Worm (Caenorhabditis elegans) whole organism, young adult: ENCODE data around the gene F25E5.5.

Source experiments
- lin-54 ChIP-seq: fragments of 200-800 bp; sonication (Bioruptor generic); optimal IDR thresholded peaks from 2 replicates; lab custom pipeline; 2018; ENCODE audit warnings: mild to moderate bottlenecking, missing genetic modification characterization, missing compliant biosample characterization
- lsl-1 ChIP-seq: fragments of 200-800 bp; sonication (Bioruptor generic); optimal IDR thresholded peaks from 2 replicates; lab custom pipeline; 2018; ENCODE audit warnings: mild to moderate bottlenecking, missing genetic modification characterization, moderate library complexity, missing compliant biosample characterization
- madf-3 ChIP-seq: fragments of 200-800 bp; sonication (Bioruptor generic); IDR thresholded peaks from 2 replicates; pipeline ENCODE4 v1.3.6; 2022; ENCODE audit warnings: missing genetic modification reagents, missing genetic modification characterization, missing compliant biosample characterization
- mcd-1 ChIP-seq: fragments of 200-800 bp; sonication (Bioruptor generic); IDR thresholded peaks from 2 replicates; pipeline ENCODE4 v1.3.6; 2022; ENCODE audit warnings: missing genetic modification reagents, missing genetic modification characterization, missing compliant biosample characterization
- nfya-1 ChIP-seq: sonication (generic microtip); optimal IDR thresholded peaks from 2 replicates; lab custom pipeline; 2017; ENCODE audit warnings: antibody characterized with exemption, missing compliant biosample characterization, missing genetic modification characterization, borderline replicate concordance; ENCODE audit not compliant: insufficient read depth
- pha-4 ChIP-seq: fragments of 150-350 bp; sonication (generic microtip); optimal IDR thresholded peaks from 2 replicates; lab custom pipeline; 2014; ENCODE audit warnings: missing biosample characterization, missing genetic modification reagents, missing genetic modification characterization
- snpc-4 ChIP-seq, 5 experiments: fragments of 150-350 bp in 1 of 5; sonication (generic microtip) in 4 of 5; optimal IDR thresholded peaks; 2 replicates each; lab custom pipeline; 2014 to 2018; ENCODE audit warnings: missing genetic modification characterization in 5 of 5, missing biosample characterization in 3 of 5, antibody characterized with exemption in 2 of 5, mild to moderate bottlenecking in 2 of 5, missing compliant biosample characterization in 2 of 5, missing genotype in 2 of 5, moderate library complexity in 2 of 5, missing genetic modification reagents in 1 of 5
- ztf-25 ChIP-seq: fragments of 200-800 bp; sonication (Bioruptor generic); IDR thresholded peaks from 2 replicates; pipeline ENCODE4 v1.3.6; 2022; ENCODE audit warnings: missing genetic modification reagents, missing genetic modification characterization, missing compliant biosample characterization

ce11 chrV:7437985-7438384 is 9.1 kb upstream of the F25E5.5 start, which contains the start of gene F25E5.16:
- TF ChIP-seq madf-3 (GFP tag; lab: Robert Waterston, UW) = no peak
- TF ChIP-seq lin-54 (GFP tag; lab: Kevin White, UChicago) = no peak
- no peak for TF ChIP-seq nfya-1 (tag; lab: Kevin White, UChicago)
- no peak for TF ChIP-seq snpc-4 (GFP tag; optimal IDR thresholded peaks at IDR 0.05; lab: Kevin White, UChicago)
- TF ChIP-seq snpc-4 (tag; optimal IDR thresholded peaks at IDR 0.05; lab: Kevin White, UChicago) = no peak
- TF ChIP-seq lsl-1 (GFP tag; lab: Kevin White, UChicago) = no peak
- TF ChIP-seq mcd-1 (GFP tag; lab: Robert Waterston, UW) = no peak
- TF ChIP-seq ztf-25 (GFP tag; lab: Robert Waterston, UW) = no peak
- no peak for TF ChIP-seq pha-4 (tag; lab: Kevin White, UChicago)
